Fruit fly (Drosophila melanogaster): ENCODE data around the gene Rsf1.

Gene Rsf1

dm6 chr2L:10306518-10307260, 43.3 kb upstream of the Rsf1 start, which contains the start of the genes CG5390 and CG4968 (continued):
- no peak for TF ChIP-seq CG11504 (tag; optimal IDR thresholded peaks at IDR 0.05)
- peak; percentile 17 for TF ChIP-seq CG8281 (tag; optimal IDR thresholded peaks at IDR 0.05)
- 0 out of 2 replicates have a peak, but pooled peaks have one; percentile 27 for TF ChIP-seq CG10321 (GFP tag; IDR thresholded peaks at IDR 0.05)
- peak; percentile 82 for TF ChIP-seq CG13424 (tag; optimal IDR thresholded peaks at IDR 0.05)
- no peak for TF ChIP-seq dmrt99B (tag; optimal IDR thresholded peaks at IDR 0.05)
- TF ChIP-seq HmgZ (tag; optimal IDR thresholded peaks at IDR 0.05) = peak; percentile 68
- TF ChIP-seq CG31224 (GFP tag; IDR thresholded peaks at IDR 0.05) = peak; percentile 45; the same call in 1 of the 2 replicates
- no peak for TF ChIP-seq pb (GFP tag; optimal IDR thresholded peaks at IDR 0.05)
- TF ChIP-seq lov (optimal IDR thresholded peaks at IDR 0.05) = no peak
- TF ChIP-seq lov (GFP tag; IDR thresholded peaks at IDR 0.05) = no peak
- TF ChIP-seq Dip3 (GFP tag; optimal IDR thresholded peaks at IDR 0.05) = peak; percentile 2
- TF ChIP-seq Neu2 (GFP tag; optimal IDR thresholded peaks at IDR 0.05; ENCODE audit: borderline replicate concordance) = no peak
- TF ChIP-seq crol (GFP tag; IDR thresholded peaks at IDR 0.05) = no peak
- TF ChIP-seq Eip74EF (GFP tag; optimal IDR thresholded peaks at IDR 0.05) = peak in 1 of 2 experiments; percentile 46
- peak; percentile 87 for TF ChIP-seq stwl (tag; optimal IDR thresholded peaks at IDR 0.05)
- TF ChIP-seq CG6854 (GFP tag; optimal IDR thresholded peaks at IDR 0.05) = no peak
- TF ChIP-seq ac (GFP tag; optimal IDR thresholded peaks at IDR 0.05) = no peak
- TF ChIP-seq CG2678 (tag; optimal IDR thresholded peaks at IDR 0.05) = no peak
- 0 out of 2 replicates have a peak, but pooled peaks have one; percentile 14 for TF ChIP-seq CG14667 (GFP tag; IDR thresholded peaks at IDR 0.05)
- peak; percentile 37 for TF ChIP-seq CG12219 (GFP tag; optimal IDR thresholded peaks at IDR 0.05)
- TF ChIP-seq cato (GFP tag; optimal IDR thresholded peaks at IDR 0.05; ENCODE audit: borderline replicate concordance) = peak; percentile 19
- no peak for TF ChIP-seq CG11696 (GFP tag; IDR thresholded peaks at IDR 0.05)
- peak; percentile 11; the same call in 1 of the 2 replicates for TF ChIP-seq Awh (GFP tag; IDR thresholded peaks at IDR 0.05)
- peak; percentile 50 for TF ChIP-seq unc-4 (GFP tag; IDR thresholded peaks at IDR 0.05; ENCODE audit: partially characterized antibody)
- TF ChIP-seq CG7786 (GFP tag; optimal IDR thresholded peaks at IDR 0.05) = no peak
- peak in 1 of 2 experiments; percentile 20 for TF ChIP-seq Hr78 (GFP tag; optimal IDR thresholded peaks at IDR 0.05)
- TF ChIP-seq pho (GFP tag; optimal IDR thresholded peaks at IDR 0.05) = peak; percentile 41
- TF ChIP-seq scrt (GFP tag; optimal IDR thresholded peaks at IDR 0.05) = no peak
- TF ChIP-seq HLH3B (GFP tag; IDR thresholded peaks at IDR 0.05) = peak; percentile 45; the same call in 1 of the 2 replicates
- TF ChIP-seq Fer2 (tag; optimal IDR thresholded peaks at IDR 0.05) = peak; percentile 59
- peak; percentile 56 for TF ChIP-seq CG3407 (GFP tag; optimal IDR thresholded peaks at IDR 0.05)
- TF ChIP-seq wor (GFP tag; IDR thresholded peaks at IDR 0.05) = no peak
- peak; percentile 38; the same call in 1 of the 2 replicates for TF ChIP-seq wdn (GFP tag; IDR thresholded peaks at IDR 0.05)
- TF ChIP-seq Lhr (GFP tag; optimal IDR thresholded peaks at IDR 0.05) = peak; percentile 63
- 0 out of 3 replicates have a peak, but pooled peaks have one; percentile 42 for TF ChIP-seq CG6791 (GFP tag; IDR thresholded peaks at IDR 0.05; ENCODE audit: partially characterized antibody)
- TF ChIP-seq bab2 (GFP tag; optimal IDR thresholded peaks at IDR 0.05) = no peak
- TF ChIP-seq CG12659 (GFP tag; optimal IDR thresholded peaks at IDR 0.05) = peak; percentile 86
- TF ChIP-seq gsb-n (tag; optimal IDR thresholded peaks at IDR 0.05) = no peak
- TF ChIP-seq CG2116 (GFP tag; optimal IDR thresholded peaks at IDR 0.05) = peak; percentile 99
- TF ChIP-seq CG9727 (GFP tag; optimal IDR thresholded peaks at IDR 0.05) = peak; percentile 52
- peak; percentile 12 for TF ChIP-seq CG16815 (GFP tag; optimal IDR thresholded peaks at IDR 0.05)
- no peak for TF ChIP-seq CG11093 (GFP tag; IDR thresholded peaks at IDR 0.05)
- peak; percentile 98 for TF ChIP-seq CG9437 (GFP tag; optimal IDR thresholded peaks at IDR 0.05)
- no peak for TF ChIP-seq ash1 (GFP tag; optimal IDR thresholded peaks at IDR 0.05)
- peak; percentile 60 for TF ChIP-seq nerfin-1 (tag; optimal IDR thresholded peaks at IDR 0.05)
- no peak for TF ChIP-seq tap (tag; optimal IDR thresholded peaks at IDR 0.05)
- TF ChIP-seq CG12299 (tag; optimal IDR thresholded peaks at IDR 0.05) = peak; percentile 73
- no peak for TF ChIP-seq p53 (GFP tag; optimal IDR thresholded peaks at IDR 0.05)

Measured in whole organism, embryonic.